Fruit fly (Drosophila melanogaster) whole organism, prepupa: Measurements from ENCODE around the gene CG34026.

Experiments used
- Blimp-1 ChIP-seq: fragments of 200-800 bp; sonication (Bioruptor generic); optimal IDR thresholded peaks from 3 replicates; lab custom pipeline; 2017; ENCODE audit warnings: missing biosample characterization, missing genetic modification characterization, mild to moderate bottlenecking, moderate library complexity, missing genetic modification reagents
- Eip75B ChIP-seq: fragments of 200-800 bp; sonication (Bioruptor generic); optimal IDR thresholded peaks from 3 replicates; lab custom pipeline; 2016; ENCODE audit warnings: missing biosample characterization, missing genetic modification characterization
- Hr38 ChIP-seq: sonication (Bioruptor generic); optimal IDR thresholded peaks from 2 replicates; lab custom pipeline; 2016; ENCODE audit warnings: missing biosample characterization, missing genetic modification characterization
- Hr39 ChIP-seq: fragments of 200-800 bp; sonication (Bioruptor generic); optimal IDR thresholded peaks from 2 replicates; lab custom pipeline; 2016; ENCODE audit warnings: missing biosample characterization, missing genetic modification characterization
- Smox ChIP-seq: fragments of 200-800 bp; sonication (Bioruptor generic); optimal IDR thresholded peaks from 3 replicates; lab custom pipeline; 2016; ENCODE audit warnings: missing biosample characterization, missing genetic modification characterization
- Sox102F ChIP-seq: fragments of 200-800 bp; sonication (Bioruptor generic); optimal IDR thresholded peaks from 2 replicates; lab custom pipeline; 2016; ENCODE audit warnings: missing biosample characterization, mild to moderate bottlenecking, missing genetic modification characterization

- TF ChIP-seq Hr38 (GFP tag; lab: Kevin White, UChicago) (no peak), Sox102F (peak; percentile 82), Hr39 (GFP tag; lab: Kevin White, UChicago) (peak; percentile 82), Eip75B (GFP tag; lab: Kevin White, UChicago) (peak; percentile 94), Blimp-1 (GFP tag; lab: Kevin White, UChicago) (peak; percentile 65), Smox (GFP tag; lab: Kevin White, UChicago) (peak; percentile 89)
Measured at dm6 chrX:9499994-9500804, 33.4 kb upstream of the CG34026 start, which contains the start of gene mgl.
